Worm (Caenorhabditis elegans): ENCODE measurements around the gene nep-17.

ce11 chrII:13540956-13541355 lies 33.3 kb downstream of the nep-17 start, which contains the start of the genes noa-1 and Y48E1B.17:
- TF ChIP-seq nhr-11 (tag; optimal IDR thresholded peaks at IDR 0.05) (no peak), hlh-13 (GFP tag; optimal IDR thresholded peaks at IDR 0.05) (no peak), unc-86 (tag; optimal IDR thresholded peaks at IDR 0.05) (no peak), hlh-6 (tag; optimal IDR thresholded peaks at IDR 0.05) (no peak)
